Worm (Caenorhabditis elegans): ENCODE results near the gene aat-3.

- TF ChIP-seq hmg-4 (GFP tag; optimal IDR thresholded peaks at IDR 0.05) (no peak), sea-1 (GFP tag; conservative IDR thresholded peaks at IDR 0.05) (no peak), tbx-37 (GFP tag; conservative IDR thresholded peaks at IDR 0.05) (no peak), hmbx-1 (tag; optimal IDR thresholded peaks at IDR 0.05) (no peak), scrt-1 (GFP tag; IDR thresholded peaks at IDR 0.05) (no peak), flt-1 (GFP tag; IDR thresholded peaks at IDR 0.05) (no peak), B0310.2 (tag; optimal IDR thresholded peaks at IDR 0.05) (no peak), tbx-11 (GFP tag; IDR thresholded peaks at IDR 0.05) (no peak), hnd-1 (tag; optimal IDR thresholded peaks at IDR 0.05) (no peak), ama-1 (optimal IDR thresholded peaks at IDR 0.05) (no peak), F13C5.2 (tag; optimal IDR thresholded peaks at IDR 0.05) (no peak), pes-1 (GFP tag; IDR thresholded peaks at IDR 0.05) (no peak)
Measured at ce11 chrX:2604358-2605016, 52.4 kb downstream of the aat-3 start.
